Worm (Caenorhabditis elegans) whole organism, L3 larva: Measurements from ENCODE around the gene ins-37.

Source experiments
- R02D3.7 ChIP-seq: fragments of 150-350 bp; optimal IDR thresholded peaks from 2 replicates; lab custom pipeline; 2014; ENCODE audit warnings: missing biosample characterization, missing genetic modification characterization
- aly-2 ChIP-seq: fragments of 150-350 bp; optimal IDR thresholded peaks from 2 replicates; lab custom pipeline; 2014; ENCODE audit warnings: missing biosample characterization, missing genetic modification characterization
- ama-1 ChIP-seq: fragments of 150-350 bp; optimal IDR thresholded peaks from 2 replicates; lab custom pipeline; 2018
- ceh-9 ChIP-seq: sonication (generic microtip); optimal IDR thresholded peaks from 2 replicates; lab custom pipeline; 2018; ENCODE audit warnings: missing biosample characterization, missing genetic modification characterization
- daf-12 ChIP-seq: fragments of 150-350 bp; optimal IDR thresholded peaks from 2 replicates; lab custom pipeline; 2014; ENCODE audit warnings: missing biosample characterization, missing genetic modification reagents, missing genetic modification characterization
- egl-27 ChIP-seq: sonication (generic microtip); optimal IDR thresholded peaks from 4 replicates; lab custom pipeline; 2017; ENCODE audit warnings: missing biosample characterization, missing genetic modification reagents, missing genetic modification characterization
- elt-1 ChIP-seq: fragments of 150-350 bp; optimal IDR thresholded peaks from 2 replicates; lab custom pipeline; 2014; ENCODE audit warnings: missing biosample characterization, missing genetic modification characterization
- elt-2 ChIP-seq: sonication (generic microtip); optimal IDR thresholded peaks from 2 replicates; lab custom pipeline; 2016; ENCODE audit warnings: missing genetic modification reagents, mild to moderate bottlenecking, missing genetic modification characterization, missing compliant biosample characterization
- elt-3 ChIP-seq, 3 experiments: fragments of 150-350 bp in 1 of 3; sonication (generic microtip) in 2 of 3; optimal IDR thresholded peaks; 2 replicates in 2 of 3; 4 replicates in 1 of 3; lab custom pipeline; 2014 to 2017; ENCODE audit warnings: missing biosample characterization in 3 of 3, missing genetic modification characterization in 3 of 3
- eor-1 ChIP-seq, 2 experiments: fragments of 150-350 bp; optimal IDR thresholded peaks; 2 replicates each; lab custom pipeline; 2014 to 2018; ENCODE audit warnings: missing biosample characterization in 2 of 2, missing genetic modification characterization in 2 of 2
- fkh-10 ChIP-seq: sonication (generic microtip); optimal IDR thresholded peaks from 2 replicates; lab custom pipeline; 2017; ENCODE audit warnings: missing biosample characterization, missing genetic modification reagents, missing genetic modification characterization
- hmg-11 ChIP-seq: sonication (generic microtip); optimal IDR thresholded peaks from 2 replicates; lab custom pipeline; 2016; ENCODE audit warnings: missing genetic modification characterization, missing compliant biosample characterization
- lin-15B ChIP-seq: fragments of 150-350 bp; optimal IDR thresholded peaks from 2 replicates; lab custom pipeline; 2014; ENCODE audit warnings: missing biosample characterization, missing genetic modification characterization
- lsy-12 ChIP-seq: sonication (generic microtip); optimal IDR thresholded peaks from 2 replicates; lab custom pipeline; 2016; ENCODE audit warnings: mild to moderate bottlenecking, missing genetic modification characterization, missing compliant biosample characterization
- mdl-1 ChIP-seq: fragments of 150-350 bp; optimal IDR thresholded peaks from 2 replicates; lab custom pipeline; 2014; ENCODE audit warnings: missing biosample characterization, missing genetic modification characterization
- mml-1 ChIP-seq: fragments of 150-350 bp; sonication (generic microtip); optimal IDR thresholded peaks from 3 replicates; lab custom pipeline; 2014; ENCODE audit warnings: missing biosample characterization, missing genetic modification characterization
- nfya-1 ChIP-seq: sonication (generic microtip); optimal IDR thresholded peaks from 2 replicates; lab custom pipeline; 2017; ENCODE audit warnings: missing genetic modification characterization, mild to moderate bottlenecking, missing compliant biosample characterization, antibody characterized with exemption, moderate library complexity; ENCODE audit not compliant: insufficient read depth
- nhr-12 ChIP-seq: fragments of 150-350 bp; optimal IDR thresholded peaks from 2 replicates; lab custom pipeline; 2014; ENCODE audit warnings: missing biosample characterization, missing genetic modification characterization
- nhr-23 ChIP-seq: fragments of 150-350 bp; optimal IDR thresholded peaks from 2 replicates; lab custom pipeline; 2014; ENCODE audit warnings: missing biosample characterization, missing genetic modification reagents, missing genetic modification characterization
- nhr-237 ChIP-seq: fragments of 150-350 bp; optimal IDR thresholded peaks from 2 replicates; lab custom pipeline; 2014; ENCODE audit warnings: missing biosample characterization, missing genetic modification characterization
- nhr-25 ChIP-seq: sonication (generic microtip); optimal IDR thresholded peaks from 2 replicates; lab custom pipeline; 2017; ENCODE audit warnings: missing biosample characterization, missing genetic modification characterization
- nhr-28 ChIP-seq: fragments of 150-350 bp; optimal IDR thresholded peaks from 2 replicates; lab custom pipeline; 2014; ENCODE audit warnings: missing biosample characterization, missing genetic modification characterization
- nhr-76 ChIP-seq: fragments of 150-350 bp; sonication (generic microtip); optimal IDR thresholded peaks from 5 replicates; lab custom pipeline; 2014; ENCODE audit warnings: missing biosample characterization, missing genetic modification characterization
- nhr-77 ChIP-seq: fragments of 150-350 bp; optimal IDR thresholded peaks from 2 replicates; lab custom pipeline; 2014; ENCODE audit warnings: missing biosample characterization, missing genetic modification characterization
- pha-4 ChIP-seq: fragments of 150-350 bp; optimal IDR thresholded peaks from 2 replicates; lab custom pipeline; 2014; ENCODE audit warnings: missing biosample characterization, missing genetic modification reagents, missing genetic modification characterization
- pqm-1 ChIP-seq: fragments of 150-350 bp; optimal IDR thresholded peaks from 2 replicates; lab custom pipeline; 2017; ENCODE audit warnings: missing biosample characterization, missing genetic modification characterization, inconsistent platforms
- sea-2 ChIP-seq: fragments of 150-350 bp; sonication (generic microtip); optimal IDR thresholded peaks from 4 replicates; lab custom pipeline; 2014; ENCODE audit warnings: missing biosample characterization, missing genetic modification reagents, missing genetic modification characterization
- snpc-4 ChIP-seq: fragments of 150-350 bp; optimal IDR thresholded peaks from 2 replicates; lab custom pipeline; 2014; ENCODE audit warnings: missing biosample characterization, missing genetic modification characterization
- tbx-2 ChIP-seq: sonication (generic microtip); optimal IDR thresholded peaks from 2 replicates; lab custom pipeline; 2016; ENCODE audit warnings: mild to moderate bottlenecking, missing genetic modification characterization, missing compliant biosample characterization
- unc-62 ChIP-seq: fragments of 150-350 bp; sonication (generic microtip); optimal IDR thresholded peaks from 4 replicates; lab custom pipeline; 2014; ENCODE audit warnings: missing biosample characterization, missing genetic modification reagents, missing genetic modification characterization
- zag-1 ChIP-seq: fragments of 150-350 bp; optimal IDR thresholded peaks from 2 replicates; lab custom pipeline; 2014; ENCODE audit warnings: missing biosample characterization, missing genetic modification characterization

Gene ins-37

ce11 chrII:13858352-13858751 is 22.4 kb upstream of the ins-37 start:
- TF ChIP-seq daf-12 (tag; lab: Kevin White, UChicago) (no peak), nhr-237 (tag; lab: Kevin White, UChicago) (no peak), egl-27 (tag; lab: Kevin White, UChicago) (no peak), ceh-9 (tag; lab: Kevin White, UChicago) (no peak), lsy-12 (tag; lab: Kevin White, UChicago) (no peak), nhr-23 (tag; lab: Kevin White, UChicago) (no peak), pha-4 (tag; lab: Kevin White, UChicago) (no peak), aly-2 (tag; lab: Kevin White, UChicago) (no peak), mdl-1 (tag; lab: Kevin White, UChicago) (no peak), elt-1 (tag; lab: Kevin White, UChicago) (no peak), nhr-12 (tag; lab: Kevin White, UChicago) (no peak), snpc-4 (tag; lab: Kevin White, UChicago) (no peak), nhr-25 (tag; lab: Kevin White, UChicago) (no peak), elt-3 (tag; optimal IDR thresholded peaks at IDR 0.05; lab: Kevin White, UChicago) (no peak), fkh-10 (GFP tag; lab: Kevin White, UChicago) (no peak), nhr-28 (tag; lab: Kevin White, UChicago) (no peak), unc-62 (GFP tag; lab: Kevin White, UChicago) (no peak)

ce11 chrII:13855352-13855751 is 19.4 kb upstream of the ins-37 start:
- TF ChIP-seq zag-1 (tag; lab: Kevin White, UChicago) (no peak), sea-2 (no peak), elt-2 (tag; lab: Kevin White, UChicago) (peak; percentile 6), snpc-4 (tag; lab: Kevin White, UChicago) (no peak), nfya-1 (peak; percentile 95), fkh-10 (GFP tag; lab: Kevin White, UChicago) (no peak), nhr-76 (tag; lab: Kevin White, UChicago) (no peak)
- TF ChIP-seq, all 47 proteins: peak for 2

- TF ChIP-seq ama-1 (peak; percentile 37), pqm-1 (peak; percentile 41), snpc-4 (tag; lab: Kevin White, UChicago) (peak; percentile 52), nhr-25 (tag; lab: Kevin White, UChicago) (peak; percentile 31), nhr-77 (tag; lab: Kevin White, UChicago) (peak; percentile 72), elt-2 (tag; lab: Kevin White, UChicago) (peak; percentile 46), nfya-1 (peak; percentile 40)
- TF ChIP-seq, all 47 proteins: peak for 7; not testable (repeated sequence) for 40
Measured at ce11 chrII:13852532-13853199, 16.8 kb upstream of the ins-37 start.

- no peak for TF ChIP-seq lsy-12 (tag; lab: Kevin White, UChicago)
- TF ChIP-seq pha-4 (tag; lab: Kevin White, UChicago) = no peak
- no peak for TF ChIP-seq elt-1 (tag; lab: Kevin White, UChicago)
Measured at ce11 chrII:13852004-13852403, 16.1 kb upstream of the ins-37 start, which contains the start of gene F08G2.8. TSS of gene F08G2.8 (plus strand) at chrII:13852304.

ce11 chrII:13847366-13847765 is 11.5 kb upstream of the ins-37 start:
- TF ChIP-seq nfya-1 (peak; percentile 9), eor-1 (tag; optimal IDR thresholded peaks at IDR 0.05; lab: Kevin White, UChicago) (no peak), nhr-12 (tag; lab: Kevin White, UChicago) (no peak), pha-4 (tag; lab: Kevin White, UChicago) (no peak), lsy-12 (tag; lab: Kevin White, UChicago) (no peak), nhr-77 (tag; lab: Kevin White, UChicago) (no peak), mml-1 (no peak), ceh-9 (tag; lab: Kevin White, UChicago) (no peak), hmg-11 (tag; lab: Kevin White, UChicago) (peak; percentile 82), R02D3.7 (no peak), tbx-2 (tag; lab: Kevin White, UChicago) (no peak), lin-15B (tag; lab: Kevin White, UChicago) (peak; percentile 9), elt-3 (tag; optimal IDR thresholded peaks at IDR 0.05; lab: Kevin White, UChicago) (no peak)
